Worm (Caenorhabditis elegans) whole organism, L4 larva: ENCODE data around the gene M05D6.5.

Experiments used
- R02D3.7 ChIP-seq: fragments of 150-350 bp; sonication (generic microtip); optimal IDR thresholded peaks from 3 replicates; lab custom pipeline; 2014; ENCODE audit warnings: missing biosample characterization, missing genetic modification characterization
- ama-1 ChIP-seq: fragments of 150-350 bp; optimal IDR thresholded peaks from 2 replicates; lab custom pipeline; 2014; ENCODE audit warnings: inconsistent platforms, mixed read lengths
- dmd-6 ChIP-seq: fragments of 200-800 bp; sonication (Bioruptor generic); IDR thresholded peaks from 2 replicates; pipeline ENCODE4 v1.3.6; 2022; ENCODE audit warnings: missing genetic modification reagents, missing genetic modification characterization, missing compliant biosample characterization
- lin-13 ChIP-seq: fragments of 150-350 bp; optimal IDR thresholded peaks from 2 replicates; lab custom pipeline; 2014; ENCODE audit warnings: missing biosample characterization, missing genetic modification reagents, missing genetic modification characterization
- nhr-76 ChIP-seq: fragments of 150-350 bp; optimal IDR thresholded peaks from 2 replicates; lab custom pipeline; 2014; ENCODE audit warnings: missing biosample characterization, missing genetic modification characterization
- sdz-12 ChIP-seq: fragments of 200-800 bp; sonication (Bioruptor generic); optimal IDR thresholded peaks from 2 replicates; lab custom pipeline; 2018; ENCODE audit warnings: mild to moderate bottlenecking, missing genetic modification characterization, missing compliant biosample characterization
- zip-11 ChIP-seq: fragments of 200-800 bp; sonication (Bioruptor generic); IDR thresholded peaks from 2 replicates; pipeline ENCODE4 v1.3.6; 2022; ENCODE audit warnings: missing genetic modification characterization, missing compliant biosample characterization
- ztf-11 ChIP-seq: fragments of 150-350 bp; optimal IDR thresholded peaks from 2 replicates; lab custom pipeline; 2014; ENCODE audit warnings: missing biosample characterization, missing genetic modification characterization

DNA sequence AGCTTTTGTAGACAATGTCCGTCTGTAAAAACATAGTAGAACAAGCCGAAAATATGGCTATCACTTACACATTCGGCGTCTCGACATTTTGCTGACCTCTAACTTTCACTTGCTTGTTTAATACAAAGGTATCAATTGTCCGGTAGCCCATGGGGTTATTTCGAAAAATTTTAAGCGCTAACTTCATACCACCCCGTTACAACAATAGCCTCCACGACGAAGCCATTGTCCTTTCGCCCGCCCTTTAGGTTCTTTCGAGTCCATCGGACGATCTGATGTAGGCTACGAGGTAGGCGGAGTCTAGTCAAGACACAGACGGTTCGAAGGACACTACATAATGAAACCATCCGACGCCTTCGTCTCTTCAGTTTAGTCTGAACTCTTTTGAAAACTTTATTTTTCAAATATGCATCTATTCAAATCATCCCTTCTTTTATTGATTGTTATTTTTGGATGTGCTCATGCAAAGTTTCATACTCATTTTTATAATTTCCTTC, 43.2 kb downstream of the M05D6.5 start, which contains the start of gene lips-10:
- no peak for TF ChIP-seq zip-11 (GFP tag; lab: Robert Waterston, UW)
- TF ChIP-seq R02D3.7 (tag; lab: Kevin White, UChicago): no peak
- TF ChIP-seq ztf-11 (tag; lab: Kevin White, UChicago): no peak
- no peak for TF ChIP-seq dmd-6 (GFP tag; lab: Robert Waterston, UW)
- TF ChIP-seq sdz-12 (GFP tag; lab: Kevin White, UChicago): no peak
- TF ChIP-seq nhr-76: no peak
- TF ChIP-seq ama-1: no peak
- TF ChIP-seq lin-13 (GFP tag; lab: Kevin White, UChicago): no peak
